Worm (Caenorhabditis elegans) whole organism, L4 larva: Measurements from ENCODE around the gene F59G1.4.

ENCODE experiments used
- lin-15B ChIP-seq: fragments of 150-350 bp; sonication (generic microtip); optimal IDR thresholded peaks from 3 replicates; lab custom pipeline; 2014; ENCODE audit warnings: missing biosample characterization, missing genetic modification characterization
- nhr-6 ChIP-seq: fragments of 150-350 bp; optimal IDR thresholded peaks from 2 replicates; lab custom pipeline; 2014; ENCODE audit warnings: missing biosample characterization, missing genetic modification characterization
- pqm-1 ChIP-seq: sonication (generic microtip); optimal IDR thresholded peaks from 2 replicates; lab custom pipeline; 2017; ENCODE audit warnings: missing biosample characterization, missing genetic modification characterization

- TF ChIP-seq lin-15B (tag; lab: Kevin White, UChicago) (no peak), nhr-6 (tag; lab: Kevin White, UChicago) (no peak), pqm-1 (no peak)
Observed at ce11 chrII:5852007-5852406, 44.0 kb upstream of the F59G1.4 start, which contains the start of gene H41C03.2.
